Fruit fly (Drosophila melanogaster) whole organism, adult: ENCODE data around the gene tup.

Experiments
- CG12768 ChIP-seq: fragments of 200-800 bp; sonication (Bioruptor generic); optimal IDR thresholded peaks from 2 replicates; lab custom pipeline; 2017; ENCODE audit warnings: missing biosample characterization, missing genetic modification characterization, mild to moderate bottlenecking, moderate library complexity, missing genetic modification reagents
- CG1620 ChIP-seq: fragments of 200-800 bp; sonication (Bioruptor generic); optimal IDR thresholded peaks from 2 replicates; lab custom pipeline; 2016; ENCODE audit warnings: missing biosample characterization, missing genetic modification characterization
- CG5204 ChIP-seq: fragments of 200-800 bp; sonication (Bioruptor generic); optimal IDR thresholded peaks from 2 replicates; lab custom pipeline; 2016; ENCODE audit warnings: missing biosample characterization, missing genetic modification characterization
- CG7045 ChIP-seq: fragments of 200-800 bp; sonication (Bioruptor generic); optimal IDR thresholded peaks from 2 replicates; lab custom pipeline; 2017; ENCODE audit warnings: missing biosample characterization, mild to moderate bottlenecking, missing genetic modification characterization
- Clk ChIP-seq: fragments of 200-800 bp; sonication (Bioruptor generic); optimal IDR thresholded peaks from 2 replicates; lab custom pipeline; 2017; ENCODE audit warnings: missing biosample characterization, missing genetic modification characterization
- Mnt ChIP-seq: fragments of 200-800 bp; sonication (Bioruptor generic); optimal IDR thresholded peaks from 2 replicates; lab custom pipeline; 2016; ENCODE audit warnings: missing biosample characterization, mild to moderate bottlenecking, missing genetic modification characterization
- bab1 ChIP-seq: fragments of 200-800 bp; sonication (Bioruptor generic); optimal IDR thresholded peaks from 3 replicates; lab custom pipeline; 2019; ENCODE audit warnings: missing biosample characterization, mild to moderate bottlenecking, missing genetic modification characterization, moderate library complexity
- cic ChIP-seq: fragments of 200-800 bp; sonication (Bioruptor generic); optimal IDR thresholded peaks from 2 replicates; lab custom pipeline; 2017; ENCODE audit warnings: missing biosample characterization, mild to moderate bottlenecking, missing genetic modification characterization, moderate library complexity
- kay ChIP-seq: fragments of 200-800 bp; sonication (Bioruptor generic); peaks from one replicate; lab custom pipeline; 2016; ENCODE audit warnings: missing biosample characterization, missing genetic modification characterization, borderline replicate concordance
- ovo ChIP-seq: fragments of 200-800 bp; sonication (Bioruptor generic); optimal IDR thresholded peaks from 2 replicates; lab custom pipeline; 2016; ENCODE audit warnings: missing biosample characterization, missing genetic modification characterization
- pad ChIP-seq: fragments of 200-800 bp; sonication (Bioruptor generic); optimal IDR thresholded peaks from 3 replicates; lab custom pipeline; 2017; ENCODE audit warnings: missing biosample characterization, missing genetic modification characterization, mild to moderate bottlenecking, moderate library complexity, missing genetic modification reagents
- tj ChIP-seq: fragments of 200-800 bp; sonication (Bioruptor generic); optimal IDR thresholded peaks from 3 replicates; lab custom pipeline; 2017; ENCODE audit warnings: missing biosample characterization, mild to moderate bottlenecking, missing genetic modification characterization, moderate library complexity
- toe ChIP-seq: fragments of 200-800 bp; sonication (Bioruptor generic); optimal IDR thresholded peaks from 2 replicates; lab custom pipeline; 2016; ENCODE audit warnings: missing biosample characterization, missing genetic modification characterization

DNA sequence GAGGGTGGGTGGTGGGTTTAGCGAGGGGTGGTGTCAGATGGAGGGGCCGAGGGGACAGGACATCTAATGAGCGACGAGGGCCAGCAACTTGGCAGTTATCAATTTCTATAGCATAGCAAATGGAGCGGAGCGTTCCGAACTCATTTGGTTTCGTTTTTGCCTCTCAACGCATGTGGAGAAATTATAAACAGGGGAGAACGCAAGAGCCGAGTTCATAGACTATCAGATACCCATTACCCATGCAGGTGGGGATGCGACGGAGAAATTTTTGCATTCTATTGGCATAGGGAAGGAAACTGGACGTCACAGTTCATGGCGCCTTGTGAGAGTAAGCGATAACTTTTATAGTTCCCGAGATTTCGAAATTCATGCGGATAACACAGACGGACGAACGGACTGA is 28.8 kb downstream of the tup start:
- TF ChIP-seq CG7045 (GFP tag; lab: Kevin White, UChicago) (no peak), bab1 (GFP tag; lab: Kevin White, UChicago) (no peak), kay (GFP tag; lab: Kevin White, UChicago) (no peak), tj (GFP tag; lab: Kevin White, UChicago) (no peak), CG5204 (GFP tag; lab: Kevin White, UChicago) (no peak), toe (GFP tag; lab: Kevin White, UChicago) (no peak), Clk (GFP tag; lab: Kevin White, UChicago) (no peak), ovo (GFP tag; lab: Kevin White, UChicago) (no peak), pad (GFP tag; lab: Kevin White, UChicago) (no peak), cic (GFP tag; lab: Kevin White, UChicago) (no peak), CG1620 (GFP tag; lab: Kevin White, UChicago) (no peak), CG12768 (GFP tag; lab: Kevin White, UChicago) (no peak), Mnt (GFP tag; lab: Kevin White, UChicago) (no peak)
